Fruit fly (Drosophila melanogaster): ENCODE data around the gene CG32579.

CG32579 gene

dm6 chrX:16332615-16333288, 9.7 kb downstream of the CG32579 start (continued):
- TF ChIP-seq CG6792 (GFP tag; optimal IDR thresholded peaks at IDR 0.05) (peak; percentile 94), lz (GFP tag; optimal IDR thresholded peaks at IDR 0.05) (peak; percentile 97), spab (GFP tag; optimal IDR thresholded peaks at IDR 0.05) (peak; percentile 96), CG34406 (GFP tag; optimal IDR thresholded peaks at IDR 0.05) (peak; percentile 96), Ets96B (tag; optimal IDR thresholded peaks at IDR 0.05) (peak; percentile 95), CG3032 (tag; optimal IDR thresholded peaks at IDR 0.05) (peak; percentile 97), CG11902 (GFP tag; optimal IDR thresholded peaks at IDR 0.05) (peak; percentile 87), CG1621 (tag; optimal IDR thresholded peaks at IDR 0.05) (peak; percentile 95), vri (GFP tag; optimal IDR thresholded peaks at IDR 0.05) (peak; percentile 91), CG32006 (GFP tag; optimal IDR thresholded peaks at IDR 0.05) (peak; percentile 98), CG9139 (GFP tag; optimal IDR thresholded peaks at IDR 0.05) (peak; percentile 95), CG6808 (GFP tag; optimal IDR thresholded peaks at IDR 0.05) (peak; percentile 97), CG10669 (GFP tag; optimal IDR thresholded peaks at IDR 0.05) (peak; percentile 98), esn (GFP tag; optimal IDR thresholded peaks at IDR 0.05) (peak; percentile 98), Blimp-1 (GFP tag; optimal IDR thresholded peaks at IDR 0.05) (peak; percentile 91), Eip75B (GFP tag; optimal IDR thresholded peaks at IDR 0.05) (peak; percentile 97), Sox14 (GFP tag; optimal IDR thresholded peaks at IDR 0.05) (peak; percentile 98), CG8632 (GFP tag; optimal IDR thresholded peaks at IDR 0.05) (peak; percentile 95), pdm3 (GFP tag; optimal IDR thresholded peaks at IDR 0.05) (peak; percentile 97), fkh (GFP tag; optimal IDR thresholded peaks at IDR 0.05) (peak; percentile 95), Hr4 (GFP tag; optimal IDR thresholded peaks at IDR 0.05) (peak; percentile 97), CG3919 (GFP tag; optimal IDR thresholded peaks at IDR 0.05) (peak; percentile 93), Hr38 (GFP tag; optimal IDR thresholded peaks at IDR 0.05) (no peak), CG8119 (GFP tag; IDR thresholded peaks at IDR 0.05) (peak; percentile 97), Smox (GFP tag; optimal IDR thresholded peaks at IDR 0.05) (peak; percentile 96), CG10631 (GFP tag; optimal IDR thresholded peaks at IDR 0.05) (peak; percentile 95), OdsH (GFP tag; optimal IDR thresholded peaks at IDR 0.05) (peak; percentile 95), Sox102F (GFP tag; optimal IDR thresholded peaks at IDR 0.05) (peak; percentile 97), fd85E (GFP tag; optimal IDR thresholded peaks at IDR 0.05) (peak; percentile 81), CG6854 (GFP tag; optimal IDR thresholded peaks at IDR 0.05) (peak; percentile 94), Ets21C (GFP tag; optimal IDR thresholded peaks at IDR 0.05) (peak; percentile 92), Met (GFP tag; optimal IDR thresholded peaks at IDR 0.05) (peak; percentile 97), svp (GFP tag) (peak; percentile 98), CG15336 (GFP tag; IDR thresholded peaks at IDR 0.05) (peak; percentile 97), Gug (GFP tag; IDR thresholded peaks at IDR 0.05) (peak; percentile 92), Sox15 (GFP tag; optimal IDR thresholded peaks at IDR 0.05) (peak; percentile 92)

- TF ChIP-seq vri (GFP tag; optimal IDR thresholded peaks at IDR 0.05) (peak; percentile 30), Hr4 (GFP tag; optimal IDR thresholded peaks at IDR 0.05) (no peak), dsx (GFP tag; optimal IDR thresholded peaks at IDR 0.05; ENCODE audit: poor library complexity, severe bottlenecking) (peak; percentile 40), Sox102F (GFP tag; optimal IDR thresholded peaks at IDR 0.05) (peak; percentile 17), CG32006 (GFP tag; optimal IDR thresholded peaks at IDR 0.05) (peak; percentile 10), CG6163 (GFP tag; IDR thresholded peaks at IDR 0.05) (peak; percentile 51; the same call in 2 of the 3 replicates), CG3919 (GFP tag; optimal IDR thresholded peaks at IDR 0.05) (peak; percentile 2), eg (GFP tag; IDR thresholded peaks at IDR 0.05) (peak; percentile 47; the same call in 2 of the 3 replicates), Sox14 (GFP tag; optimal IDR thresholded peaks at IDR 0.05) (no peak), Eip78C (GFP tag) (peak; percentile 53), CG6854 (GFP tag; optimal IDR thresholded peaks at IDR 0.05) (peak; percentile 13), CG11902 (GFP tag; optimal IDR thresholded peaks at IDR 0.05) (no peak), achi (GFP tag; optimal IDR thresholded peaks at IDR 0.05) (peak; percentile 1), Eip93F (GFP tag; optimal IDR thresholded peaks at IDR 0.05) (peak; percentile 10)
Measured at dm6 chrX:16333434-16334141, 10.5 kb downstream of the CG32579 start, which contains the start of the genes CG9921 and Dsp1. CG9921 (minus strand) TSS chrX:16333600. Dsp1 (plus strand) TSS chrX:16333612.

Data from whole organism, prepupa.